Worm (Caenorhabditis elegans): Measurements from ENCODE around the gene wrt-2.
A peak's percentile ranks its signal among the peaks of the same experiment; 100 is the strongest.

The wrt-2 gene

ce11 chrX:3111687-3112086, 17.5 kb upstream of the wrt-2 start:
- TF ChIP-seq elt-2 (tag; optimal IDR thresholded peaks at IDR 0.05) = peak; percentile 32
- peak; percentile 42 for TF ChIP-seq nfya-1 (tag; optimal IDR thresholded peaks at IDR 0.05; ENCODE audit: insufficient read depth)
- no peak for TF ChIP-seq nhr-23 (tag; optimal IDR thresholded peaks at IDR 0.05)
- peak; percentile 74 for TF ChIP-seq nhr-25 (tag; optimal IDR thresholded peaks at IDR 0.05)
- peak; percentile 52 for TF ChIP-seq nhr-43 (tag; optimal IDR thresholded peaks at IDR 0.05; ENCODE audit: poor library complexity, severe bottlenecking)
- peak; percentile 95 for TF ChIP-seq ama-1 (optimal IDR thresholded peaks at IDR 0.05)
- peak; percentile 86 for TF ChIP-seq pha-4 (tag; optimal IDR thresholded peaks at IDR 0.05)
- TF ChIP-seq lsy-12 (tag; optimal IDR thresholded peaks at IDR 0.05) = peak; percentile 42
- no peak for TF ChIP-seq elt-3 (tag; optimal IDR thresholded peaks at IDR 0.05)
- no peak for TF ChIP-seq fos-1 (tag; optimal IDR thresholded peaks at IDR 0.05)

ce11 chrX:3111066-3111465, 16.9 kb upstream of the wrt-2 start:
- TF ChIP-seq lsy-12 (tag; optimal IDR thresholded peaks at IDR 0.05) = no peak
- peak; percentile 4 for TF ChIP-seq lin-39 (tag; optimal IDR thresholded peaks at IDR 0.05)
- peak; percentile 54 for TF ChIP-seq nfya-1 (tag; optimal IDR thresholded peaks at IDR 0.05; ENCODE audit: insufficient read depth)
- no peak for TF ChIP-seq pha-4 (tag; optimal IDR thresholded peaks at IDR 0.05)
- TF ChIP-seq snpc-4 (tag; optimal IDR thresholded peaks at IDR 0.05) = peak; percentile 8
- TF ChIP-seq nhr-25 (tag; optimal IDR thresholded peaks at IDR 0.05) = no peak
- TF ChIP-seq hmg-11 (tag; optimal IDR thresholded peaks at IDR 0.05) = peak; percentile 33
- TF ChIP-seq fkh-10 (GFP tag; optimal IDR thresholded peaks at IDR 0.05) = peak; percentile 64
- TF ChIP-seq unc-39 (tag; optimal IDR thresholded peaks at IDR 0.05) = no peak
- TF ChIP-seq nhr-43 (tag; optimal IDR thresholded peaks at IDR 0.05; ENCODE audit: poor library complexity, severe bottlenecking) = peak; percentile 19
- peak; percentile 47 for TF ChIP-seq ama-1 (optimal IDR thresholded peaks at IDR 0.05)

- TF ChIP-seq egl-5 (tag; optimal IDR thresholded peaks at IDR 0.05) (no peak), nhr-237 (tag; optimal IDR thresholded peaks at IDR 0.05) (no peak), snpc-4 (tag; optimal IDR thresholded peaks at IDR 0.05) (no peak), pqm-1 (tag; optimal IDR thresholded peaks at IDR 0.05) (peak; percentile 61), jun-1 (tag; optimal IDR thresholded peaks at IDR 0.05) (no peak), elt-2 (tag; optimal IDR thresholded peaks at IDR 0.05) (peak; percentile 91), pha-4 (tag; optimal IDR thresholded peaks at IDR 0.05) (peak; percentile 20), ZK546.5 (tag; optimal IDR thresholded peaks at IDR 0.05) (no peak)
Measured at ce11 chrX:3110576-3110975, 16.4 kb upstream of the wrt-2 start, which contains the start of gene gpcp-1. Gene gpcp-1, minus strand, starts transcription at chrX:3110628.

- TF ChIP-seq lin-39 (tag; optimal IDR thresholded peaks at IDR 0.05) = no peak
- TF ChIP-seq nfya-1 (tag; optimal IDR thresholded peaks at IDR 0.05; ENCODE audit: insufficient read depth) = peak; percentile 9
Measured at ce11 chrX:3108603-3109002, 14.5 kb upstream of the wrt-2 start.

- no peak for TF ChIP-seq nhr-237 (tag; optimal IDR thresholded peaks at IDR 0.05)
- TF ChIP-seq nhr-43 (tag; optimal IDR thresholded peaks at IDR 0.05; ENCODE audit: poor library complexity, severe bottlenecking) = peak; percentile 46
- TF ChIP-seq nhr-25 (tag; optimal IDR thresholded peaks at IDR 0.05) = peak; percentile 81
- no peak for TF ChIP-seq fkh-2 (tag; optimal IDR thresholded peaks at IDR 0.05)
- TF ChIP-seq egl-5 (tag; optimal IDR thresholded peaks at IDR 0.05) = peak; percentile 73
- TF ChIP-seq hmg-11 (tag; optimal IDR thresholded peaks at IDR 0.05) = peak; percentile 65
- TF ChIP-seq lin-39 (tag; optimal IDR thresholded peaks at IDR 0.05) = peak; percentile 77
- peak; percentile 87 for TF ChIP-seq pha-4 (tag; optimal IDR thresholded peaks at IDR 0.05)
- TF ChIP-seq elt-2 (tag; optimal IDR thresholded peaks at IDR 0.05) = peak; percentile 50
- TF ChIP-seq nhr-11 (tag; optimal IDR thresholded peaks at IDR 0.05) = no peak
- no peak for TF ChIP-seq daf-12 (tag; optimal IDR thresholded peaks at IDR 0.05)
- TF ChIP-seq nfya-1 (tag; optimal IDR thresholded peaks at IDR 0.05; ENCODE audit: insufficient read depth) = peak; percentile 73
- TF ChIP-seq skn-1 (tag; optimal IDR thresholded peaks at IDR 0.05) = peak; percentile 4
- peak; percentile 33 for TF ChIP-seq ama-1 (optimal IDR thresholded peaks at IDR 0.05)
- TF ChIP-seq pqm-1 (tag; optimal IDR thresholded peaks at IDR 0.05) = peak; percentile 11
- TF ChIP-seq nhr-23 (tag; optimal IDR thresholded peaks at IDR 0.05) = peak; percentile 54
- peak; percentile 47 for TF ChIP-seq lin-15B (tag; optimal IDR thresholded peaks at IDR 0.05)
- TF ChIP-seq snpc-4 (tag; optimal IDR thresholded peaks at IDR 0.05) = peak; percentile 78
Measured at ce11 chrX:3106137-3106536, 12.0 kb upstream of the wrt-2 start, which contains the start of gene K10B3.5. Gene K10B3.5, minus strand, starts transcription at chrX:3106479.

- TF ChIP-seq ztf-11 (tag; optimal IDR thresholded peaks at IDR 0.05) (no peak), elt-3 (tag; optimal IDR thresholded peaks at IDR 0.05) (no peak), ceh-82 (tag; optimal IDR thresholded peaks at IDR 0.05) (no peak), ZK546.5 (tag; optimal IDR thresholded peaks at IDR 0.05) (no peak), nhr-12 (tag; optimal IDR thresholded peaks at IDR 0.05) (no peak), eor-1 (tag; optimal IDR thresholded peaks at IDR 0.05) (no peak), nhr-237 (tag; optimal IDR thresholded peaks at IDR 0.05) (no peak), aly-2 (tag; optimal IDR thresholded peaks at IDR 0.05) (no peak), nhr-11 (tag; optimal IDR thresholded peaks at IDR 0.05) (no peak), elt-1 (tag; optimal IDR thresholded peaks at IDR 0.05) (no peak), unc-62 (GFP tag; optimal IDR thresholded peaks at IDR 0.05) (no peak), snpc-4 (tag; optimal IDR thresholded peaks at IDR 0.05) (peak; percentile 1), pha-4 (tag; optimal IDR thresholded peaks at IDR 0.05) (no peak), fkh-2 (tag; optimal IDR thresholded peaks at IDR 0.05) (no peak), ceh-16 (tag; optimal IDR thresholded peaks at IDR 0.05) (no peak), unc-39 (tag; optimal IDR thresholded peaks at IDR 0.05) (no peak), nhr-67 (tag; optimal IDR thresholded peaks at IDR 0.05) (no peak), nhr-77 (tag; optimal IDR thresholded peaks at IDR 0.05) (no peak), nhr-25 (tag; optimal IDR thresholded peaks at IDR 0.05) (no peak), R02D3.7 (tag; optimal IDR thresholded peaks at IDR 0.05) (no peak), pqm-1 (tag; optimal IDR thresholded peaks at IDR 0.05) (no peak), hmg-11 (tag; optimal IDR thresholded peaks at IDR 0.05) (peak; percentile 48), nhr-28 (tag; optimal IDR thresholded peaks at IDR 0.05) (no peak), fkh-10 (GFP tag; optimal IDR thresholded peaks at IDR 0.05) (no peak), mml-1 (tag; optimal IDR thresholded peaks at IDR 0.05) (no peak), lin-39 (tag; optimal IDR thresholded peaks at IDR 0.05) (peak; percentile 67)
Measured at ce11 chrX:3102817-3103216, 8.7 kb upstream of the wrt-2 start.
